Comparison of ENCODE assay signal across 3 worm cellular contexts in genomic region chrIII:11948437-11948836, ce11.
TF ChIP-seq lines count a peak whose summit lies in the region.

No protein-coding gene starts in this region.

TF ChIP-seq in whole organism, L2 larva, 48 proteins besides CTCF, POLR2A, EP300 and RAD21:
- TF ChIP-seq nhr-77 (tag; optimal IDR thresholded peaks at IDR 0.05; lab: Kevin White, UChicago) (no peak), sem-4 (tag; optimal IDR thresholded peaks at IDR 0.05; lab: Kevin White, UChicago) (no peak), blmp-1 (tag; optimal IDR thresholded peaks at IDR 0.05; lab: Kevin White, UChicago; ENCODE audit: insufficient read depth) (no peak), lin-39 (tag; optimal IDR thresholded peaks at IDR 0.05; lab: Kevin White, UChicago) (no peak), fos-1 (tag; optimal IDR thresholded peaks at IDR 0.05; lab: Kevin White, UChicago) (peak; percentile 73), ztf-11 (tag; optimal IDR thresholded peaks at IDR 0.05; lab: Kevin White, UChicago) (no peak)

TF ChIP-seq in whole organism, L3 larva, 47 proteins besides CTCF, POLR2A, EP300 and RAD21:
- TF ChIP-seq elt-3 (tag; optimal IDR thresholded peaks at IDR 0.05; lab: Kevin White, UChicago), result no peak
- TF ChIP-seq pha-4 (tag; optimal IDR thresholded peaks at IDR 0.05; lab: Kevin White, UChicago), result peak; percentile 4
- TF ChIP-seq pqm-1 (tag; optimal IDR thresholded peaks at IDR 0.05; lab: Kevin White, UChicago), result peak; percentile 13

TF ChIP-seq in whole organism, L4 larva, 104 proteins besides CTCF, POLR2A, EP300 and RAD21:
- TF ChIP-seq nhr-28 (tag; optimal IDR thresholded peaks at IDR 0.05; lab: Kevin White, UChicago) (peak; percentile 61), daf-16 (GFP tag; optimal IDR thresholded peaks at IDR 0.05; lab: Kevin White, UChicago) (no peak), daf-16 (tag; optimal IDR thresholded peaks at IDR 0.05; lab: Kevin White, UChicago) (peak; percentile 26), hif-1 (tag; optimal IDR thresholded peaks at IDR 0.05; lab: Kevin White, UChicago) (no peak)

Comparison
In these comparisons a context has a peak if more than half of its experiments do, and no peak if none do; other contexts are left out.
1. Of the 23 proteins assayed by ChIP-seq in both whole organism, L4 larva and whole organism, L2 larva: peak only in whole organism, L4 larva: none; only in whole organism, L2 larva: fos-1; in both: none; in neither: 22.